Comparison of ENCODE assay signal across 6 fruit fly cellular contexts in the genomic region with DNA sequence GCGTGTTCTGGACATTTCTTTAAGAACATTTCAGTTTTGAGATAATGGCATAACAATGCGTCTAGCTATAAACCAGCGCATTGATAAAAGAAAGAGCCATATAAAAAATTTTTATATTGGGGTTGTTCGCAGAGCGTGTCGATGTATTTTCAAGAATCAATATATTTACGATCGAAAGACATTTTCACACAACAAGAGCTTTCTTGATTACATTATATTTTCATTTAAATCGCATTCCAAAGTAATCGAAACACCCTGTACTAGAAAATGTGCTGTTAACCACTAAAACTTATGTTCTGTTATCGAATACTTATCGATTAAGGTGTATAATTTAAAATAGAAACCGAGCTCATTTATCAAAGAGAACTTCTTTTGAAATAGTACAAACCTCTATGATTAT.
TF ChIP-seq lines count a peak whose summit lies in the region.

No protein-coding gene starts in this region.

- no peak for TF ChIP-seq CTCF in whole organism, embryonic (GFP tag; optimal IDR thresholded peaks at IDR 0.05; lab: Kevin White, UChicago)

TF ChIP-seq in Kc167, 6 proteins besides CTCF, POLR2A, EP300 and RAD21:
- TF ChIP-seq Sin3A (optimal IDR thresholded peaks at IDR 0.05; lab: Kevin White, UChicago) (no peak), psq (optimal IDR thresholded peaks at IDR 0.05; lab: Kevin White, UChicago) (peak; percentile 53)

TF ChIP-seq in whole organism, adult, 20 proteins besides CTCF, POLR2A, EP300 and RAD21 (continues in another document):
- TF ChIP-seq CG5204 (GFP tag; optimal IDR thresholded peaks at IDR 0.05; lab: Kevin White, UChicago) (peak; percentile 74), CG7045 (GFP tag; optimal IDR thresholded peaks at IDR 0.05; lab: Kevin White, UChicago) (peak; percentile 62), bab1 (GFP tag; optimal IDR thresholded peaks at IDR 0.05; lab: Kevin White, UChicago) (peak; percentile 72), kay (GFP tag; lab: Kevin White, UChicago; ENCODE audit: borderline replicate concordance) (peak; percentile 73), CG1620 (GFP tag; optimal IDR thresholded peaks at IDR 0.05; lab: Kevin White, UChicago) (peak; percentile 66), Hr96 (GFP tag; optimal IDR thresholded peaks at IDR 0.05; lab: Kevin White, UChicago) (peak; percentile 29), CG33017 (tag; optimal IDR thresholded peaks at IDR 0.05; lab: Kevin White, UChicago) (peak; percentile 15), CG11617 (GFP tag; optimal IDR thresholded peaks at IDR 0.05; lab: Kevin White, UChicago) (peak; percentile 43), ovo (GFP tag; optimal IDR thresholded peaks at IDR 0.05; lab: Kevin White, UChicago) (no peak), pad (GFP tag; optimal IDR thresholded peaks at IDR 0.05; lab: Kevin White, UChicago) (no peak), Crg-1 (GFP tag; optimal IDR thresholded peaks at IDR 0.05; lab: Kevin White, UChicago) (peak; percentile 58), cnc (optimal IDR thresholded peaks at IDR 0.05; lab: Kevin White, UChicago) (no peak), Clk (GFP tag; optimal IDR thresholded peaks at IDR 0.05; lab: Kevin White, UChicago) (no peak), CG7101 (tag; optimal IDR thresholded peaks at IDR 0.05; lab: Kevin White, UChicago) (peak; percentile 56), CG14711 (tag; optimal IDR thresholded peaks at IDR 0.05; lab: Kevin White, UChicago) (no peak), cic (GFP tag; optimal IDR thresholded peaks at IDR 0.05; lab: Kevin White, UChicago) (no peak), toe (GFP tag; optimal IDR thresholded peaks at IDR 0.05; lab: Kevin White, UChicago) (peak; percentile 71)

TF ChIP-seq in whole organism, embryonic, 481 proteins besides CTCF, POLR2A, EP300 and RAD21 (continues in another document):
- TF ChIP-seq Dp (GFP tag; optimal IDR thresholded peaks at IDR 0.05; lab: Kevin White, UChicago): peak; percentile 74
- peak in 1 of 2 experiments; percentile 30 for TF ChIP-seq bsh (GFP tag; optimal IDR thresholded peaks at IDR 0.05; lab: Kevin White, UChicago)
- TF ChIP-seq Spps (tag; optimal IDR thresholded peaks at IDR 0.05; lab: Kevin White, UChicago): no peak
- no peak for TF ChIP-seq eyg (GFP tag; optimal IDR thresholded peaks at IDR 0.05; lab: Kevin White, UChicago)
- no peak for TF ChIP-seq ro (GFP tag; IDR thresholded peaks at IDR 0.05; lab: Robert Waterston, UW)
- peak; percentile 53 for TF ChIP-seq CG13624 (GFP tag; optimal IDR thresholded peaks at IDR 0.05; lab: Kevin White, UChicago)
- TF ChIP-seq disco-r (GFP tag; optimal IDR thresholded peaks at IDR 0.05; lab: Kevin White, UChicago): no peak
- peak in 1 of 2 experiments; percentile 39 for TF ChIP-seq chif (GFP tag; optimal IDR thresholded peaks at IDR 0.05; lab: Kevin White, UChicago)
- peak; percentile 60 for TF ChIP-seq row (GFP tag; IDR thresholded peaks at IDR 0.05; lab: Robert Waterston, UW)
- TF ChIP-seq CG8290 (GFP tag; optimal IDR thresholded peaks at IDR 0.05; lab: Kevin White, UChicago): no peak
- peak in 1 of 2 experiments; percentile 47 for TF ChIP-seq CG8290 (tag; optimal IDR thresholded peaks at IDR 0.05; lab: Kevin White, UChicago)
- TF ChIP-seq MESR4 (GFP tag; optimal IDR thresholded peaks at IDR 0.05; lab: Kevin White, UChicago): no peak
- TF ChIP-seq CG17568 (GFP tag; optimal IDR thresholded peaks at IDR 0.05; lab: Kevin White, UChicago): peak; percentile 10
- TF ChIP-seq CG14014 (GFP tag; IDR thresholded peaks at IDR 0.05; lab: Robert Waterston, UW): peak; percentile 21; the same call in 1 of the 2 replicates
- TF ChIP-seq croc (GFP tag; conservative IDR thresholded peaks at IDR 0.05; lab: Robert Waterston, UW): no peak
- TF ChIP-seq CG8924 (tag; optimal IDR thresholded peaks at IDR 0.05; lab: Kevin White, UChicago): no peak
- TF ChIP-seq lbe (GFP tag; optimal IDR thresholded peaks at IDR 0.05; lab: Kevin White, UChicago): no peak

TF ChIP-seq in whole organism, prepupa, 60 proteins besides CTCF, POLR2A, EP300 and RAD21 (continues in another document):
- TF ChIP-seq esn (GFP tag; optimal IDR thresholded peaks at IDR 0.05; lab: Kevin White, UChicago): peak; percentile 64
- peak; percentile 27 for TF ChIP-seq acj6 (GFP tag; optimal IDR thresholded peaks at IDR 0.05; lab: Kevin White, UChicago)
- peak; percentile 62 for TF ChIP-seq CG3919 (GFP tag; optimal IDR thresholded peaks at IDR 0.05; lab: Kevin White, UChicago)
- peak; percentile 39 for TF ChIP-seq achi (GFP tag; optimal IDR thresholded peaks at IDR 0.05; lab: Kevin White, UChicago)
- no peak for TF ChIP-seq Eip93F (GFP tag; optimal IDR thresholded peaks at IDR 0.05; lab: Kevin White, UChicago)
- TF ChIP-seq CG7368 (GFP tag; optimal IDR thresholded peaks at IDR 0.05; lab: Kevin White, UChicago): no peak
- TF ChIP-seq cyc (GFP tag; optimal IDR thresholded peaks at IDR 0.05; lab: Kevin White, UChicago): peak; percentile 24
- no peak for TF ChIP-seq CG16779 (tag; optimal IDR thresholded peaks at IDR 0.05; lab: Kevin White, UChicago)
- peak; percentile 34; the same call in 1 of the 2 replicates for TF ChIP-seq CG15336 (GFP tag; IDR thresholded peaks at IDR 0.05; lab: Robert Waterston, UW)
- peak; percentile 86 for TF ChIP-seq Eip78C (GFP tag; lab: Kevin White, UChicago)
- peak; percentile 38 for TF ChIP-seq CG31627 (GFP tag; optimal IDR thresholded peaks at IDR 0.05; lab: Kevin White, UChicago)
- TF ChIP-seq topi (GFP tag; optimal IDR thresholded peaks at IDR 0.05; lab: Kevin White, UChicago): peak; percentile 60
- TF ChIP-seq lz (GFP tag; optimal IDR thresholded peaks at IDR 0.05; lab: Kevin White, UChicago): peak; percentile 37
- TF ChIP-seq CG10631 (GFP tag; optimal IDR thresholded peaks at IDR 0.05; lab: Kevin White, UChicago): peak; percentile 52
- peak in 1 of 2 experiments; percentile 6 for TF ChIP-seq salr (GFP tag; optimal IDR thresholded peaks at IDR 0.05; lab: Kevin White, UChicago)
- TF ChIP-seq Sox14 (GFP tag; optimal IDR thresholded peaks at IDR 0.05; lab: Kevin White, UChicago): peak; percentile 61
- TF ChIP-seq Met (GFP tag; optimal IDR thresholded peaks at IDR 0.05; lab: Kevin White, UChicago): no peak
- no peak for TF ChIP-seq fkh (GFP tag; optimal IDR thresholded peaks at IDR 0.05; lab: Kevin White, UChicago)

TF ChIP-seq in whole organism, pupa, 21 proteins besides CTCF, POLR2A, EP300 and RAD21:
- TF ChIP-seq Pif1B (GFP tag; optimal IDR thresholded peaks at IDR 0.05; lab: Kevin White, UChicago) (peak; percentile 43), Snoo (tag; optimal IDR thresholded peaks at IDR 0.05; lab: Kevin White, UChicago) (peak; percentile 37), CG15710 (tag; optimal IDR thresholded peaks at IDR 0.05; lab: Kevin White, UChicago) (peak; percentile 50), CG8301 (tag; optimal IDR thresholded peaks at IDR 0.05; lab: Kevin White, UChicago) (no peak), Ets98B (GFP tag; IDR thresholded peaks at IDR 0.05; lab: Robert Waterston, UW) (no peak), rn (GFP tag; IDR thresholded peaks at IDR 0.05; lab: Robert Waterston, UW) (no peak), Pif1A (GFP tag; optimal IDR thresholded peaks at IDR 0.05; lab: Kevin White, UChicago) (peak; percentile 60), CG14655 (GFP tag; optimal IDR thresholded peaks at IDR 0.05; lab: Kevin White, UChicago) (no peak), CG13204 (GFP tag; optimal IDR thresholded peaks at IDR 0.05; lab: Kevin White, UChicago) (no peak), CG10348 (GFP tag; IDR thresholded peaks at IDR 0.05; lab: Robert Waterston, UW) (no peak), CG9948 (tag; optimal IDR thresholded peaks at IDR 0.05; lab: Kevin White, UChicago) (no peak), CG8159 (tag; optimal IDR thresholded peaks at IDR 0.05; lab: Kevin White, UChicago) (no peak), gl (tag; optimal IDR thresholded peaks at IDR 0.05; lab: Kevin White, UChicago) (no peak), CG17806 (tag; optimal IDR thresholded peaks at IDR 0.05; lab: Kevin White, UChicago) (no peak), fd96Ca (GFP tag; IDR thresholded peaks at IDR 0.05; lab: Robert Waterston, UW) (no peak), CG32121 (GFP tag; IDR thresholded peaks at IDR 0.05; lab: Robert Waterston, UW) (no peak), CG12605 (GFP tag; IDR thresholded peaks at IDR 0.05; lab: Robert Waterston, UW) (no peak), CG34367 (tag; optimal IDR thresholded peaks at IDR 0.05; lab: Kevin White, UChicago) (no peak)

TF ChIP-seq in whole organism, wandering third instar larva, 38 proteins besides CTCF, POLR2A, EP300 and RAD21 (continues in another document):
- TF ChIP-seq CrebA (GFP tag; optimal IDR thresholded peaks at IDR 0.05; lab: Kevin White, UChicago; ENCODE audit: borderline replicate concordance): no peak
- TF ChIP-seq foxo (GFP tag; optimal IDR thresholded peaks at IDR 0.05; lab: Kevin White, UChicago): no peak
- TF ChIP-seq woc (GFP tag; optimal IDR thresholded peaks at IDR 0.05; lab: Kevin White, UChicago): no peak
- TF ChIP-seq HLH106 (tag; optimal IDR thresholded peaks at IDR 0.05; lab: Kevin White, UChicago): no peak
- TF ChIP-seq brk (GFP tag; optimal IDR thresholded peaks at IDR 0.05; lab: Kevin White, UChicago): no peak
- TF ChIP-seq Vsx2 (GFP tag; optimal IDR thresholded peaks at IDR 0.05; lab: Kevin White, UChicago; ENCODE audit: partially characterized antibody): no peak
- no peak for TF ChIP-seq CG32264 (GFP tag; optimal IDR thresholded peaks at IDR 0.05; lab: Kevin White, UChicago)
- TF ChIP-seq CG9705 (GFP tag; optimal IDR thresholded peaks at IDR 0.05; lab: Kevin White, UChicago): no peak
- no peak for TF ChIP-seq Abd-B (GFP tag; optimal IDR thresholded peaks at IDR 0.05; lab: Kevin White, UChicago)
- TF ChIP-seq GATAd (GFP tag; optimal IDR thresholded peaks at IDR 0.05; lab: Kevin White, UChicago): no peak
- peak; percentile 26 for TF ChIP-seq sv (GFP tag; optimal IDR thresholded peaks at IDR 0.05; lab: Kevin White, UChicago)
- TF ChIP-seq Hr78 (GFP tag; optimal IDR thresholded peaks at IDR 0.05; lab: Kevin White, UChicago): no peak
- TF ChIP-seq psq (GFP tag; optimal IDR thresholded peaks at IDR 0.05; lab: Kevin White, UChicago): no peak
- no peak for TF ChIP-seq dl (GFP tag; optimal IDR thresholded peaks at IDR 0.05; lab: Kevin White, UChicago; ENCODE audit: insufficient read depth in 1 of 2, partially characterized antibody in 2 of 2)
- peak; percentile 48 for TF ChIP-seq rgr (GFP tag; optimal IDR thresholded peaks at IDR 0.05; lab: Kevin White, UChicago)
- no peak for TF ChIP-seq Myc (optimal IDR thresholded peaks at IDR 0.05; lab: Kevin White, UChicago)
- peak; percentile 21 for TF ChIP-seq ey (GFP tag; optimal IDR thresholded peaks at IDR 0.05; lab: Kevin White, UChicago)
- no peak for TF ChIP-seq dsf (GFP tag; optimal IDR thresholded peaks at IDR 0.05; lab: Kevin White, UChicago; ENCODE audit: borderline replicate concordance)
- no peak for TF ChIP-seq sage (GFP tag; optimal IDR thresholded peaks at IDR 0.05; lab: Kevin White, UChicago)
- TF ChIP-seq Mio (GFP tag; optimal IDR thresholded peaks at IDR 0.05; lab: Kevin White, UChicago): no peak
- TF ChIP-seq lola (GFP tag; optimal IDR thresholded peaks at IDR 0.05; lab: Kevin White, UChicago): no peak
- no peak for TF ChIP-seq pan (optimal IDR thresholded peaks at IDR 0.05; lab: Kevin White, UChicago)
- no peak for TF ChIP-seq Dfd (GFP tag; optimal IDR thresholded peaks at IDR 0.05; lab: Kevin White, UChicago)
- TF ChIP-seq Hnf4 (GFP tag; optimal IDR thresholded peaks at IDR 0.05; lab: Kevin White, UChicago): peak; percentile 20
